Worm (Caenorhabditis elegans): ENCODE data around the gene R10E4.1.

R10E4.1 gene

DNA sequence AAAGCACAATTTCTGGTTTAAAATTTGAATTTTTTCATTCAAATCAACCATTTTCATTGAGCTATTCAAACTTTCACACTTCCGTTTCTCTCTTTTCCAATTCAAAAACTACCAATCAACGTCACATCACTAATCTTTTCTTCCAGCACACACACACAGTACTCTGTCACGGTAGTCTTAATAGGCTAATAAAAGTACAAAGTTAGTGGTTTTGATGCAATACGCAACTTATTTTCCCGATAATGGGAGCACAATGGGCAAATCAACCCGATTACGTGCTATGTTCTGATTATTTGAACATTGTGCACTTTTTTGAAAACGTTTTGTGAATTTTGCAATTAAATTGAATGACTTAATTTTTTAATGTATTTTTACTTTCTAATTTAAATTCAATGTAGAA, 42.2 kb upstream of the R10E4.1 start:
- no peak for TF ChIP-seq ceh-30 (tag; optimal IDR thresholded peaks at IDR 0.05)

DNA sequence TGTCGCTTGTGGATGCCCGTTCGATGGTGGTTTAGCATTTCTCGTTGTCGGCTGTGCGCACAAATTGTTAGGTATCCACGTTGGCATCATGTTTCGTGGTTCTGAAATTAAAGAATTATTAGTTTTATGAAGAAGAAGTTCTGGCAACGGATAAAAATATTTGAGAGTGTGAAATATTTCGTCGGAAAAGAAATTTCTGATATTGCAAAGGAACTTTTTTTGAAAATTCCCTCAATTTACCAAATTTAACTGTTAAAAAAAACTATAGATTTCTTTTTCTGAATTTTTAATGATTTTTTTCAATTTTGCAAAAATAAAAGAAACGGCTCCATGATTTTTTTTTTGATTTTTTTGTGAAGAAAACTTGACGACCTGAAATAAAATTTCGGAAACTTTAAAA, 41.5 kb upstream of the R10E4.1 start, which contains the start of gene mpk-1:
TSS of gene mpk-1 (minus strand) at position 101 of the 400 bp plus-strand sequence.
- no peak for TF ChIP-seq unc-86 (tag; optimal IDR thresholded peaks at IDR 0.05)
- TF ChIP-seq ceh-22 (tag; optimal IDR thresholded peaks at IDR 0.05) = no peak
- TF ChIP-seq che-1 (tag; optimal IDR thresholded peaks at IDR 0.05) = no peak
- no peak for TF ChIP-seq ets-4 (tag; optimal IDR thresholded peaks at IDR 0.05)
- no peak for TF ChIP-seq K09A11.1 (tag; optimal IDR thresholded peaks at IDR 0.05; ENCODE audit: insufficient read depth)
- TF ChIP-seq unc-55 (GFP tag; optimal IDR thresholded peaks at IDR 0.05) = no peak
- TF ChIP-seq madf-2 (tag; optimal IDR thresholded peaks at IDR 0.05) = no peak
- no peak for TF ChIP-seq lim-6 (tag; optimal IDR thresholded peaks at IDR 0.05)
- TF ChIP-seq K02D7.2 (tag; optimal IDR thresholded peaks at IDR 0.05) = no peak
- TF ChIP-seq pha-4 (tag; optimal IDR thresholded peaks at IDR 0.05) = no peak
- TF ChIP-seq ceh-14 (tag; optimal IDR thresholded peaks at IDR 0.05) = no peak
- TF ChIP-seq eyg-1 (tag; optimal IDR thresholded peaks at IDR 0.05) = no peak

DNA sequence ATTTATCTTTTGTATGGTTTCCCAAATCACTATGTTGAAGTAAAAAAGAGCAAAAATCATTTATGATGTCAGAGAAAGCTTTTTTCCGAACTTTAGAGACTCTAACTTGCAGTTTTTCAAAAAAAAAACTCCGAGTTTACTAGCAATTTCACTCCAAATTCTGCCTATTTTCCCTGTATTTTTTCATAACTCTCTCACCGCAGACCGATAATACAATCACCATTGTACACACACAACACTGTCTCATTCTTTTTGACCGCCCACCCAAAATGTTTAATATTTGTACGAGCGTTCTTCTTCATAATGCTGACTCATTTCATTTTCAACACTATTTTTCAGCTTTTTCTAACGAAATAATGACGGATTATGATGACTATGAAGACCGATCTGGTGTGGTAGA, 40.7 kb upstream of the R10E4.1 start, which contains the start of gene F43C1.5:
TSS of gene F43C1.5 (plus strand) at position 301 of the 400 bp plus-strand sequence.
- no peak for TF ChIP-seq eyg-1 (tag; optimal IDR thresholded peaks at IDR 0.05)

DNA sequence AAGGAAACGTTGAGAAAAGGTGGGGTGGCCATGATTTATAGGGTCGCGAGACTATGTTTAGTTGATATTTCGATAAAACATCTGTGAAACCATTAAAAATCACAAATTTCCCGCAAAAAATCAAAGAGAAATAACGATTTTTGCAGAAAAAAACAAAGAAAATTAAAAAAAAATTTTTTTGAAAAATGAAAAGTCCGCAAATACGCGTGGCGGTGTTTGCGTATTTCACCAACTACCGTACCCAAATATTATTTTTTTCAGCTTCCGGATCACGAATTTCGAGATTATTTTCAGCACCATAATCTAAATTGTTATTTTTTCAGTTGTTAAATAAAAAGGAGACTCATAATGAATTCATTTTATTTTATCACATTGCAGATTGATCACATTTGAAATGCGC, 39.5 kb upstream of the R10E4.1 start:
- TF ChIP-seq madf-2 (tag; optimal IDR thresholded peaks at IDR 0.05) (no peak), rnt-1 (tag; optimal IDR thresholded peaks at IDR 0.05) (no peak), tbx-7 (tag; optimal IDR thresholded peaks at IDR 0.05) (no peak), lim-6 (tag; optimal IDR thresholded peaks at IDR 0.05) (no peak), ceh-2 (tag; optimal IDR thresholded peaks at IDR 0.05) (no peak), ceh-34 (tag; optimal IDR thresholded peaks at IDR 0.05) (no peak), pqm-1 (tag; optimal IDR thresholded peaks at IDR 0.05) (no peak), ama-1 (optimal IDR thresholded peaks at IDR 0.05) (no peak), elt-2 (tag; optimal IDR thresholded peaks at IDR 0.05) (no peak)

DNA sequence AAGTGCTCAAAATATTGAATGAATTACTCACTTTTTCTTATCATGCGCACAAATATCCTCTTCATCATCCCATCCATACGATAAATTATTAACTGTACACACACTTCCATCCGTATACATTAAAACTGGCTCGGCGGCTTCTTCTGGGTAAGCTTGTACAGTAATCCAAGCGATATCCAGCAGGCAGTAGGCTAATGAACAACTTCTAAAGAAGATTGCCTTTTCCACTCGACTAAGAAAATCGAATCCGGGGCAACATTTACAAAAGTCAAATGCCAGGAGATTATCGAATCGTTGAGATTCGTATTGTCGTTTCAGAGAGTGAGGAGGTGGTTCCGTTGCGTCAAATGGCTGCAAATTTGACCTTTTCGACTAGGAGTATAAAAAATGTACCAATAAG, 38.2 kb upstream of the R10E4.1 start:
- TF ChIP-seq ceh-6 (GFP tag; optimal IDR thresholded peaks at IDR 0.05) (no peak), nfya-1 (tag; optimal IDR thresholded peaks at IDR 0.05) (no peak), ceh-18 (tag; optimal IDR thresholded peaks at IDR 0.05) (no peak), K09A11.1 (tag; optimal IDR thresholded peaks at IDR 0.05; ENCODE audit: insufficient read depth) (no peak), ceh-31 (tag; optimal IDR thresholded peaks at IDR 0.05) (no peak), sox-4 (tag; optimal IDR thresholded peaks at IDR 0.05) (no peak), C38D4.7 (GFP tag; optimal IDR thresholded peaks at IDR 0.05) (no peak), nhr-11 (tag; optimal IDR thresholded peaks at IDR 0.05) (no peak), ceh-48 (tag; optimal IDR thresholded peaks at IDR 0.05) (no peak), ttx-3 (tag; optimal IDR thresholded peaks at IDR 0.05) (no peak)

DNA sequence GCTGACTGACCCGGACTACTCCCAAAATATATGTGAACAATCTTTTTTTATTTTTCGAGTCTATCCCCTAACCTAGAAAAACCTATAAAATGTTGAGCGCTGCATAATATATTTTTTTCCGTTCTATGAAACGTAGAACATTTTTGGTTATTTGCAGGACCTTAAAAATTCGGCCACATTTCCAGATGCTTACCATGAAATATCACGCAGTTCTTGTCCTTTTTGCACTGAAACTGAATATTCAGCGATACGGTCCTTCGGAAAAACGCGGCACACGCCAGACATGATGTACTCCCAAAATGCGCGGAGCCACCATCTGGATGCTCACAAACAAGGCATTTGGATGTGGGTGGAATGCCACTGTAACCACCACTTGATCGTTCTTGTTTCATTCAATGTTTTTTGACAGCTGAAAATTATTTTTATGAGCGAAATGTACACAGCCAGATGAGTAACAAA, 36.7 kb upstream of the R10E4.1 start, which contains the start of gene nhr-20:
TSS of gene nhr-20 (minus strand) at position 409 of the 459 bp plus-strand sequence.
- no peak for TF ChIP-seq rnt-1 (tag; optimal IDR thresholded peaks at IDR 0.05)
- TF ChIP-seq ceh-9 (tag; optimal IDR thresholded peaks at IDR 0.05) = no peak
- no peak for TF ChIP-seq che-1 (tag; optimal IDR thresholded peaks at IDR 0.05)
- TF ChIP-seq ref-2 (tag; optimal IDR thresholded peaks at IDR 0.05) = no peak
- TF ChIP-seq dmd-4 (tag; optimal IDR thresholded peaks at IDR 0.05; ENCODE audit: borderline replicate concordance) = no peak
- no peak for TF ChIP-seq T23F11.4 (GFP tag; optimal IDR thresholded peaks at IDR 0.05)
- TF ChIP-seq Y22D7AL.16 (tag; optimal IDR thresholded peaks at IDR 0.05) = no peak
- no peak for TF ChIP-seq sdc-2 (tag; optimal IDR thresholded peaks at IDR 0.05)
- TF ChIP-seq unc-42 (tag; optimal IDR thresholded peaks at IDR 0.05) = no peak
- TF ChIP-seq pag-3 (tag; optimal IDR thresholded peaks at IDR 0.05; ENCODE audit: borderline replicate concordance) = no peak
- no peak for TF ChIP-seq odd-2 (tag; optimal IDR thresholded peaks at IDR 0.05)

All from whole organism, late embryonic.